Worm (Caenorhabditis elegans) whole organism, mixed stage, embryonic: ENCODE measurements around the gene unc-46.

Source experiments
- elt-3 ChIP-seq: fragments of 150-350 bp; optimal IDR thresholded peaks from 2 replicates; lab custom pipeline; 2014; ENCODE audit warnings: missing biosample characterization, missing genetic modification characterization
- nhr-28 ChIP-seq: fragments of 150-350 bp; optimal IDR thresholded peaks from 2 replicates; lab custom pipeline; 2014; ENCODE audit warnings: missing biosample characterization, missing genetic modification characterization
- pha-4 ChIP-seq: fragments of 150-350 bp; optimal IDR thresholded peaks from 2 replicates; lab custom pipeline; 2018; ENCODE audit warnings: missing biosample characterization, missing genetic modification reagents, missing genetic modification characterization
- unc-62 ChIP-seq: fragments of 150-350 bp; optimal IDR thresholded peaks from 2 replicates; lab custom pipeline; 2014; ENCODE audit warnings: missing biosample characterization, missing genetic modification reagents, missing genetic modification characterization

DNA sequence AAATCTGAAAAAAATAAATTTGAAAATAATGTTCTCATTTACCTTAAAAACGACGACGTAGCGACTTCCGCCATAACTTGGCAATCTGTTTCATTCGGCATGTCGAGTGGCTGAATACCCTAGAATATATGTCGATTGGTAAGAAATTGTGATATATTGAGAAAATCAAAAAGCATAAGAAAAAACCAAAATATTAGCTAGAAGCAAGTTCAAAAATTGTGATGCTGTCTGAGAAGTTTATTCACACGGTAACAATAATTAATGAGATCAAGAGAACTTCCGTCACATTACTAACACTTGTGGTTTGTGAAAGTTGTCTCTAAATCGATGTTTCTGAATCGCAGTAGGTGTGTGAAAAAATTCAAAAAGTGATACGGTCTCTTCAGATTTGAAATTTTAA is 3.2 kb upstream of the unc-46 start, which contains the start of gene srab-1:
- TF ChIP-seq nhr-28 (no peak), pha-4 (tag; lab: Kevin White, UChicago) (no peak), unc-62 (no peak), elt-3 (tag; lab: Kevin White, UChicago) (no peak)
